Worm (Caenorhabditis elegans): ENCODE data around the gene C34E10.9.

C34E10.9 gene

ce11 chrIII:5221820-5222219 is 41.4 kb downstream of the C34E10.9 start:
- TF ChIP-seq ama-1 (optimal IDR thresholded peaks at IDR 0.05) (no peak), egl-43 (GFP tag; IDR thresholded peaks at IDR 0.05) (no peak), nhr-25 (tag; optimal IDR thresholded peaks at IDR 0.05; ENCODE audit: borderline replicate concordance, insufficient read depth) (no peak), daf-16 (GFP tag; optimal IDR thresholded peaks at IDR 0.05) (no peak), daf-16 (tag; optimal IDR thresholded peaks at IDR 0.05) (peak; percentile 83), nhr-102 (tag; optimal IDR thresholded peaks at IDR 0.05) (no peak), nhr-28 (tag; optimal IDR thresholded peaks at IDR 0.05) (no peak)

ce11 chrIII:5218687-5219086 is 44.5 kb downstream of the C34E10.9 start, which contains the start of gene ZC155.2:
ZC155.2 (plus strand) TSS chrIII:5218987.
- TF ChIP-seq saeg-2 (GFP tag; IDR thresholded peaks at IDR 0.05) (no peak), mxl-3 (GFP tag; optimal IDR thresholded peaks at IDR 0.05) (no peak), snpc-1.2 (GFP tag; IDR thresholded peaks at IDR 0.05) (no peak), lin-39 (tag; optimal IDR thresholded peaks at IDR 0.05) (no peak), fkh-10 (GFP tag; optimal IDR thresholded peaks at IDR 0.05) (no peak), dmd-9 (GFP tag; IDR thresholded peaks at IDR 0.05) (no peak), aha-1 (tag) (no peak), madf-9 (GFP tag; conservative IDR thresholded peaks at IDR 0.05) (no peak), unc-130 (GFP tag; optimal IDR thresholded peaks at IDR 0.05) (no peak), F26F4.8 (GFP tag; conservative IDR thresholded peaks at IDR 0.05) (no peak), D1046.2 (GFP tag; IDR thresholded peaks at IDR 0.05) (no peak), dmd-8 (GFP tag; IDR thresholded peaks at IDR 0.05) (no peak), zip-2 (tag; optimal IDR thresholded peaks at IDR 0.05) (no peak), nhr-41 (GFP tag; IDR thresholded peaks at IDR 0.05) (no peak), sdz-12 (GFP tag; optimal IDR thresholded peaks at IDR 0.05) (no peak), nhr-76 (tag; optimal IDR thresholded peaks at IDR 0.05) (no peak), tra-1 (GFP tag; IDR thresholded peaks at IDR 0.05) (no peak)

ce11 chrIII:5217511-5217910 is 45.7 kb downstream of the C34E10.9 start, which contains the start of gene cutl-19:
cutl-19 (minus strand) TSS chrIII:5217611.
- TF ChIP-seq php-3 (GFP tag; IDR thresholded peaks at IDR 0.05) (no peak), ces-1 (GFP tag; optimal IDR thresholded peaks at IDR 0.05) (no peak), ceh-62 (tag; optimal IDR thresholded peaks at IDR 0.05) (no peak), nhr-48 (tag; optimal IDR thresholded peaks at IDR 0.05) (no peak), lir-3 (tag; optimal IDR thresholded peaks at IDR 0.05) (no peak), unc-130 (GFP tag; optimal IDR thresholded peaks at IDR 0.05) (no peak), ZK337.2 (GFP tag; IDR thresholded peaks at IDR 0.05) (no peak), dmd-8 (GFP tag; IDR thresholded peaks at IDR 0.05) (no peak), sdz-12 (GFP tag; optimal IDR thresholded peaks at IDR 0.05) (no peak), dve-1 (tag; optimal IDR thresholded peaks at IDR 0.05; ENCODE audit: insufficient read depth) (no peak), D1046.2 (GFP tag; IDR thresholded peaks at IDR 0.05) (no peak)

ce11 chrIII:5215375-5215774 is 47.8 kb downstream of the C34E10.9 start, which contains the start of gene ZC155.4:
ZC155.4 (minus strand) TSS chrIII:5215475.
- TF ChIP-seq ceh-44 (GFP tag; IDR thresholded peaks at IDR 0.05) = no peak
- no peak for TF ChIP-seq nhr-102 (tag; optimal IDR thresholded peaks at IDR 0.05)
- TF ChIP-seq nhr-6 (tag; optimal IDR thresholded peaks at IDR 0.05) = no peak
- TF ChIP-seq saeg-2 (GFP tag; IDR thresholded peaks at IDR 0.05) = no peak
- no peak for TF ChIP-seq unc-130 (GFP tag; optimal IDR thresholded peaks at IDR 0.05)
- no peak for TF ChIP-seq mep-1 (tag; optimal IDR thresholded peaks at IDR 0.05)
- no peak for TF ChIP-seq nhr-237 (tag; optimal IDR thresholded peaks at IDR 0.05)
- no peak for TF ChIP-seq ztf-11 (tag; optimal IDR thresholded peaks at IDR 0.05)
- no peak for TF ChIP-seq T20F7.1 (GFP tag; optimal IDR thresholded peaks at IDR 0.05)
- no peak for TF ChIP-seq lin-15B (tag; optimal IDR thresholded peaks at IDR 0.05)
- TF ChIP-seq nhr-48 (tag; optimal IDR thresholded peaks at IDR 0.05) = no peak
- TF ChIP-seq nhr-41 (GFP tag; IDR thresholded peaks at IDR 0.05) = no peak
- TF ChIP-seq F37D6.2 (tag; optimal IDR thresholded peaks at IDR 0.05) = no peak
- no peak for TF ChIP-seq tra-1 (GFP tag; IDR thresholded peaks at IDR 0.05)
- TF ChIP-seq hlh-30 (tag; optimal IDR thresholded peaks at IDR 0.05; ENCODE audit: insufficient read depth) = no peak

All from whole organism, L4 larva.